ENCODE assay signal across 5 fruit fly cellular contexts in genomic region chr3R:18658945-18659642, dm6.
TF ChIP-seq lines count a peak whose summit lies in the region.

TSS of gene CG31224 (minus strand) at chr3R:18659309.
TSS of gene CstF64 (plus strand) at chr3R:18659618.

- no peak for TF ChIP-seq CTCF in whole organism, embryonic (GFP tag; optimal IDR thresholded peaks at IDR 0.05; lab: Kevin White, UChicago)

TF ChIP-seq in whole organism, adult, 20 proteins besides CTCF, POLR2A, EP300 and RAD21 (continues in another document):
- peak; percentile 82 for TF ChIP-seq CG11617 (GFP tag; optimal IDR thresholded peaks at IDR 0.05; lab: Kevin White, UChicago)
- TF ChIP-seq Clk (GFP tag; optimal IDR thresholded peaks at IDR 0.05; lab: Kevin White, UChicago): peak; percentile 84
- peak; percentile 79 for TF ChIP-seq CG14711 (tag; optimal IDR thresholded peaks at IDR 0.05; lab: Kevin White, UChicago)
- TF ChIP-seq cic (GFP tag; optimal IDR thresholded peaks at IDR 0.05; lab: Kevin White, UChicago): peak; percentile 58
- peak; percentile 84 for TF ChIP-seq pad (GFP tag; optimal IDR thresholded peaks at IDR 0.05; lab: Kevin White, UChicago)
- peak; percentile 82 for TF ChIP-seq bab1 (GFP tag; optimal IDR thresholded peaks at IDR 0.05; lab: Kevin White, UChicago)
- TF ChIP-seq Mnt (GFP tag; optimal IDR thresholded peaks at IDR 0.05; lab: Kevin White, UChicago): peak; percentile 86
- TF ChIP-seq CG7101 (tag; optimal IDR thresholded peaks at IDR 0.05; lab: Kevin White, UChicago): peak; percentile 85
- TF ChIP-seq CG33017 (tag; optimal IDR thresholded peaks at IDR 0.05; lab: Kevin White, UChicago): peak; percentile 67
- peak; percentile 94 for TF ChIP-seq toe (GFP tag; optimal IDR thresholded peaks at IDR 0.05; lab: Kevin White, UChicago)
- TF ChIP-seq Crg-1 (GFP tag; optimal IDR thresholded peaks at IDR 0.05; lab: Kevin White, UChicago): peak; percentile 93
- TF ChIP-seq Hr96 (GFP tag; optimal IDR thresholded peaks at IDR 0.05; lab: Kevin White, UChicago): peak; percentile 91
- TF ChIP-seq CG7045 (GFP tag; optimal IDR thresholded peaks at IDR 0.05; lab: Kevin White, UChicago): peak; percentile 79
- peak; percentile 94 for TF ChIP-seq CG1620 (GFP tag; optimal IDR thresholded peaks at IDR 0.05; lab: Kevin White, UChicago)
- TF ChIP-seq ovo (GFP tag; optimal IDR thresholded peaks at IDR 0.05; lab: Kevin White, UChicago): peak; percentile 83
- TF ChIP-seq kay (GFP tag; lab: Kevin White, UChicago; ENCODE audit: borderline replicate concordance): no peak
- TF ChIP-seq CG12768 (GFP tag; optimal IDR thresholded peaks at IDR 0.05; lab: Kevin White, UChicago): peak; percentile 89
- peak; percentile 93 for TF ChIP-seq CG5204 (GFP tag; optimal IDR thresholded peaks at IDR 0.05; lab: Kevin White, UChicago)

TF ChIP-seq in whole organism, embryonic, 481 proteins besides CTCF, POLR2A, EP300 and RAD21 (continues in another document):
- TF ChIP-seq bsh (GFP tag; optimal IDR thresholded peaks at IDR 0.05; lab: Kevin White, UChicago) (peak in 1 of 2 experiments; percentile 82), pzg (GFP tag; optimal IDR thresholded peaks at IDR 0.05; lab: Kevin White, UChicago) (peak; percentile 82), sob (GFP tag; IDR thresholded peaks at IDR 0.05; lab: Robert Waterston, UW) (peak; percentile 85), dm (GFP tag; optimal IDR thresholded peaks at IDR 0.05; lab: Kevin White, UChicago) (peak; percentile 83), gsb (GFP tag; IDR thresholded peaks at IDR 0.05; lab: Robert Waterston, UW) (no peak), Rfx (GFP tag; IDR thresholded peaks at IDR 0.05; lab: Robert Waterston, UW) (peak; percentile 87), az2 (GFP tag; optimal IDR thresholded peaks at IDR 0.05; lab: Kevin White, UChicago) (peak; percentile 83), CG16815 (GFP tag; optimal IDR thresholded peaks at IDR 0.05; lab: Kevin White, UChicago) (peak; percentile 79), oc (tag; optimal IDR thresholded peaks at IDR 0.05; lab: Kevin White, UChicago) (peak; percentile 67), Gsc (GFP tag; IDR thresholded peaks at IDR 0.05; lab: Robert Waterston, UW) (0 out of 2 replicates have a peak, but pooled peaks have one; percentile 9), BEAF-32 (GFP tag; optimal IDR thresholded peaks at IDR 0.05; lab: Kevin White, UChicago) (peak; percentile 54), jing (GFP tag; optimal IDR thresholded peaks at IDR 0.05; lab: Kevin White, UChicago) (peak; percentile 65), ac (GFP tag; optimal IDR thresholded peaks at IDR 0.05; lab: Kevin White, UChicago) (no peak), CG12236 (GFP tag; optimal IDR thresholded peaks at IDR 0.05; lab: Kevin White, UChicago) (peak; percentile 67), CG7372 (GFP tag; IDR thresholded peaks at IDR 0.05; lab: Robert Waterston, UW) (peak; percentile 73), dan (GFP tag; IDR thresholded peaks at IDR 0.05; lab: Robert Waterston, UW) (no peak), CG12104 (GFP tag; optimal IDR thresholded peaks at IDR 0.05; lab: Kevin White, UChicago) (peak; percentile 80), CG10321 (GFP tag; IDR thresholded peaks at IDR 0.05; lab: Robert Waterston, UW) (no peak)

TF ChIP-seq in whole organism, prepupa, 60 proteins besides CTCF, POLR2A, EP300 and RAD21 (continues in another document):
- TF ChIP-seq ss (GFP tag; optimal IDR thresholded peaks at IDR 0.05; lab: Kevin White, UChicago): peak in 1 of 2 experiments; percentile 65
- TF ChIP-seq Eip75B (GFP tag; optimal IDR thresholded peaks at IDR 0.05; lab: Kevin White, UChicago): peak; percentile 78
- TF ChIP-seq Smox (GFP tag; optimal IDR thresholded peaks at IDR 0.05; lab: Kevin White, UChicago): no peak
- peak; percentile 66 for TF ChIP-seq CG1621 (tag; optimal IDR thresholded peaks at IDR 0.05; lab: Kevin White, UChicago)
- TF ChIP-seq dsx (GFP tag; optimal IDR thresholded peaks at IDR 0.05; lab: Kevin White, UChicago; ENCODE audit: poor library complexity, severe bottlenecking): peak; percentile 49
- peak; percentile 75 for TF ChIP-seq CG6792 (GFP tag; optimal IDR thresholded peaks at IDR 0.05; lab: Kevin White, UChicago)
- no peak for TF ChIP-seq fkh (GFP tag; optimal IDR thresholded peaks at IDR 0.05; lab: Kevin White, UChicago)
- TF ChIP-seq CG32006 (GFP tag; optimal IDR thresholded peaks at IDR 0.05; lab: Kevin White, UChicago): peak; percentile 77
- TF ChIP-seq fd85E (GFP tag; optimal IDR thresholded peaks at IDR 0.05; lab: Kevin White, UChicago): peak; percentile 40
- peak; percentile 85 for TF ChIP-seq CG10631 (GFP tag; optimal IDR thresholded peaks at IDR 0.05; lab: Kevin White, UChicago)
- peak; percentile 76 for TF ChIP-seq eg (GFP tag; IDR thresholded peaks at IDR 0.05; lab: Robert Waterston, UW)
- peak; percentile 70 for TF ChIP-seq Ets96B (tag; optimal IDR thresholded peaks at IDR 0.05; lab: Kevin White, UChicago)
- peak; percentile 87 for TF ChIP-seq svp (GFP tag; lab: Kevin White, UChicago)
- peak; percentile 15 for TF ChIP-seq CG6854 (GFP tag; optimal IDR thresholded peaks at IDR 0.05; lab: Kevin White, UChicago)
- peak; percentile 67 for TF ChIP-seq Gug (GFP tag; IDR thresholded peaks at IDR 0.05; lab: Robert Waterston, UW)
- peak; percentile 89 for TF ChIP-seq Hr39 (GFP tag; optimal IDR thresholded peaks at IDR 0.05; lab: Kevin White, UChicago)
- TF ChIP-seq cyc (GFP tag; optimal IDR thresholded peaks at IDR 0.05; lab: Kevin White, UChicago): peak; percentile 88
- peak; percentile 84 for TF ChIP-seq Hr4 (GFP tag; optimal IDR thresholded peaks at IDR 0.05; lab: Kevin White, UChicago)
- peak; percentile 54 for TF ChIP-seq fd59A (GFP tag; optimal IDR thresholded peaks at IDR 0.05; lab: Kevin White, UChicago)

TF ChIP-seq in whole organism, pupa, 21 proteins besides CTCF, POLR2A, EP300 and RAD21:
- peak; percentile 57 for TF ChIP-seq CG34367 (tag; optimal IDR thresholded peaks at IDR 0.05; lab: Kevin White, UChicago)
- no peak for TF ChIP-seq Pif1B (GFP tag; optimal IDR thresholded peaks at IDR 0.05; lab: Kevin White, UChicago)
- peak; percentile 77 for TF ChIP-seq CG15710 (tag; optimal IDR thresholded peaks at IDR 0.05; lab: Kevin White, UChicago)
- TF ChIP-seq CG9948 (tag; optimal IDR thresholded peaks at IDR 0.05; lab: Kevin White, UChicago): peak; percentile 61
- TF ChIP-seq CG8301 (tag; optimal IDR thresholded peaks at IDR 0.05; lab: Kevin White, UChicago): peak; percentile 65
- TF ChIP-seq D1 (tag; optimal IDR thresholded peaks at IDR 0.05; lab: Kevin White, UChicago): no peak
- no peak for TF ChIP-seq CG14655 (GFP tag; optimal IDR thresholded peaks at IDR 0.05; lab: Kevin White, UChicago)
- peak; percentile 76 for TF ChIP-seq Ets98B (GFP tag; IDR thresholded peaks at IDR 0.05; lab: Robert Waterston, UW)
- no peak for TF ChIP-seq Pif1A (GFP tag; optimal IDR thresholded peaks at IDR 0.05; lab: Kevin White, UChicago)
- TF ChIP-seq gl (tag; optimal IDR thresholded peaks at IDR 0.05; lab: Kevin White, UChicago): peak; percentile 2
- peak; percentile 76 for TF ChIP-seq CG32121 (GFP tag; IDR thresholded peaks at IDR 0.05; lab: Robert Waterston, UW)
- peak; percentile 54; the same call in 1 of the 2 replicates for TF ChIP-seq rn (GFP tag; IDR thresholded peaks at IDR 0.05; lab: Robert Waterston, UW)
- peak; percentile 75 for TF ChIP-seq CG8159 (tag; optimal IDR thresholded peaks at IDR 0.05; lab: Kevin White, UChicago)
- peak; percentile 84 for TF ChIP-seq EcR (GFP tag; optimal IDR thresholded peaks at IDR 0.05; lab: Kevin White, UChicago)
- no peak for TF ChIP-seq CG13204 (GFP tag; optimal IDR thresholded peaks at IDR 0.05; lab: Kevin White, UChicago)
- no peak for TF ChIP-seq fd96Ca (GFP tag; IDR thresholded peaks at IDR 0.05; lab: Robert Waterston, UW)
- TF ChIP-seq Snoo (tag; optimal IDR thresholded peaks at IDR 0.05; lab: Kevin White, UChicago): peak; percentile 71
- TF ChIP-seq CG10348 (GFP tag; IDR thresholded peaks at IDR 0.05; lab: Robert Waterston, UW): peak; percentile 50; the same call in 1 of the 2 replicates
- no peak for TF ChIP-seq CG12605 (GFP tag; IDR thresholded peaks at IDR 0.05; lab: Robert Waterston, UW)
- peak; percentile 83 for TF ChIP-seq CG4496 (GFP tag; IDR thresholded peaks at IDR 0.05; lab: Robert Waterston, UW)
- peak; percentile 76 for TF ChIP-seq CG17806 (tag; optimal IDR thresholded peaks at IDR 0.05; lab: Kevin White, UChicago)

TF ChIP-seq in whole organism, wandering third instar larva, 38 proteins besides CTCF, POLR2A, EP300 and RAD21 (continues in another document):
- TF ChIP-seq Hr78 (GFP tag; optimal IDR thresholded peaks at IDR 0.05; lab: Kevin White, UChicago) (no peak), psq (GFP tag; optimal IDR thresholded peaks at IDR 0.05; lab: Kevin White, UChicago) (peak; percentile 96), usp (GFP tag; optimal IDR thresholded peaks at IDR 0.05; lab: Kevin White, UChicago) (no peak), dsf (GFP tag; optimal IDR thresholded peaks at IDR 0.05; lab: Kevin White, UChicago; ENCODE audit: borderline replicate concordance) (peak; percentile 87), Myc (optimal IDR thresholded peaks at IDR 0.05; lab: Kevin White, UChicago) (peak; percentile 97), lola (GFP tag; optimal IDR thresholded peaks at IDR 0.05; lab: Kevin White, UChicago) (no peak), sage (GFP tag; optimal IDR thresholded peaks at IDR 0.05; lab: Kevin White, UChicago) (peak; percentile 59), N (GFP tag; optimal IDR thresholded peaks at IDR 0.05; lab: Kevin White, UChicago) (peak; percentile 21), Jra (GFP tag; optimal IDR thresholded peaks at IDR 0.05; lab: Kevin White, UChicago) (peak; percentile 90), ey (GFP tag; optimal IDR thresholded peaks at IDR 0.05; lab: Kevin White, UChicago) (peak; percentile 85), OdsH (GFP tag; optimal IDR thresholded peaks at IDR 0.05; lab: Kevin White, UChicago) (peak; percentile 78), br (GFP tag; optimal IDR thresholded peaks at IDR 0.05; lab: Kevin White, UChicago) (peak; percentile 83), Hr83 (GFP tag; optimal IDR thresholded peaks at IDR 0.05; lab: Kevin White, UChicago; ENCODE audit: poor library complexity, severe bottlenecking) (no peak), woc (GFP tag; optimal IDR thresholded peaks at IDR 0.05; lab: Kevin White, UChicago) (peak; percentile 90), brk (GFP tag; optimal IDR thresholded peaks at IDR 0.05; lab: Kevin White, UChicago) (no peak), Sp1 (GFP tag; optimal IDR thresholded peaks at IDR 0.05; lab: Kevin White, UChicago) (peak; percentile 78), sv (GFP tag; optimal IDR thresholded peaks at IDR 0.05; lab: Kevin White, UChicago) (peak; percentile 82), Dif (GFP tag; optimal IDR thresholded peaks at IDR 0.05; lab: Kevin White, UChicago; ENCODE audit: partially characterized antibody) (no peak), jim (GFP tag; optimal IDR thresholded peaks at IDR 0.05; lab: Kevin White, UChicago) (no peak), fru (GFP tag; optimal IDR thresholded peaks at IDR 0.05; lab: Kevin White, UChicago) (peak; percentile 85), Abd-B (GFP tag; optimal IDR thresholded peaks at IDR 0.05; lab: Kevin White, UChicago) (no peak), HLH106 (tag; optimal IDR thresholded peaks at IDR 0.05; lab: Kevin White, UChicago) (peak; percentile 84), dmrt93B (GFP tag; optimal IDR thresholded peaks at IDR 0.05; lab: Kevin White, UChicago) (peak; percentile 78)
